Worm (Caenorhabditis elegans) whole organism, L1 larva: ENCODE measurements around the gene lis-1.

ENCODE experiments used
- C04F5.9 ChIP-seq: sonication (generic microtip); optimal IDR thresholded peaks from 2 replicates; lab custom pipeline; 2016; ENCODE audit warnings: missing genetic modification characterization, missing compliant biosample characterization
- C34B4.2 ChIP-seq: sonication (generic microtip); optimal IDR thresholded peaks from 2 replicates; lab custom pipeline; 2017; ENCODE audit warnings: mild to moderate bottlenecking, missing genetic modification characterization, missing compliant biosample characterization
- Y116A8C.19 ChIP-seq: sonication (generic microtip); optimal IDR thresholded peaks from 2 replicates; lab custom pipeline; 2016; ENCODE audit warnings: missing compliant biosample characterization, missing genetic modification characterization, borderline replicate concordance
- alr-1 ChIP-seq: fragments of 200-800 bp; sonication (Bioruptor generic); optimal IDR thresholded peaks from 2 replicates; lab custom pipeline; 2018; ENCODE audit warnings: borderline replicate concordance, mild to moderate bottlenecking, missing genetic modification characterization, missing compliant biosample characterization
- aly-2 ChIP-seq: fragments of 150-350 bp; optimal IDR thresholded peaks from 2 replicates; lab custom pipeline; 2014; ENCODE audit warnings: missing biosample characterization, missing genetic modification characterization
- ama-1 ChIP-seq: fragments of 150-350 bp; optimal IDR thresholded peaks from 2 replicates; lab custom pipeline; 2014
- blmp-1 ChIP-seq: fragments of 150-350 bp; optimal IDR thresholded peaks from 2 replicates; lab custom pipeline; 2014; ENCODE audit warnings: missing biosample characterization, missing genetic modification characterization
- ceh-82 ChIP-seq, 3 experiments: fragments of 150-350 bp in 1 of 3; sonication (generic microtip) in 2 of 3; optimal IDR thresholded peaks; 2 replicates each; lab custom pipeline; 2014 to 2017; ENCODE audit warnings: missing biosample characterization in 3 of 3, missing genetic modification characterization in 3 of 3
- ceh-90 ChIP-seq: sonication (generic microtip); optimal IDR thresholded peaks from 2 replicates; lab custom pipeline; 2016; ENCODE audit warnings: missing genetic modification characterization, missing compliant biosample characterization
- efl-1 ChIP-seq, 4 experiments: fragments of 150-350 bp; optimal IDR thresholded peaks in 3 of 4; peaks in 1 of 4; 1 replicate in 1 of 4; 2 replicates in 3 of 4; lab custom pipeline; 2014; ENCODE audit warnings: missing biosample characterization in 2 of 4, missing genetic modification characterization in 2 of 4, missing genetic modification reagents in 2 of 4
- egl-13 ChIP-seq: sonication (generic microtip); optimal IDR thresholded peaks from 2 replicates; lab custom pipeline; 2016; ENCODE audit warnings: missing genotype, missing genetic modification reagents, missing genetic modification characterization, missing compliant biosample characterization
- egl-27 ChIP-seq, 2 experiments: fragments of 150-350 bp in 1 of 2; sonication (generic microtip); optimal IDR thresholded peaks; 3 replicates each; lab custom pipeline; 2017 to 2018; ENCODE audit warnings: missing biosample characterization in 2 of 2, missing genetic modification characterization in 2 of 2, missing genetic modification reagents in 2 of 2
- elt-2 ChIP-seq: sonication (generic microtip); optimal IDR thresholded peaks from 2 replicates; lab custom pipeline; 2016; ENCODE audit warnings: missing genetic modification characterization, mild to moderate bottlenecking, inconsistent platforms, missing compliant biosample characterization, missing genetic modification reagents
- elt-3 ChIP-seq, 6 experiments: fragments of 150-350 bp in 1 of 6; sonication (generic microtip); optimal IDR thresholded peaks; 2 replicates each; lab custom pipeline; 2017 to 2018; ENCODE audit warnings: missing biosample characterization in 6 of 6, missing genetic modification characterization in 6 of 6, inconsistent platforms in 1 of 6
- ets-5 ChIP-seq: fragments of 200-800 bp; sonication (Bioruptor generic); IDR thresholded peaks from 2 replicates; pipeline ENCODE4 v1.3.6; 2022; ENCODE audit warnings: missing genetic modification characterization, missing compliant biosample characterization
- fos-1 ChIP-seq: fragments of 150-350 bp; optimal IDR thresholded peaks from 2 replicates; lab custom pipeline; 2014; ENCODE audit warnings: missing biosample characterization, missing genetic modification characterization
- grh-1 ChIP-seq: fragments of 200-800 bp; sonication (Bioruptor generic); IDR thresholded peaks from 2 replicates; pipeline ENCODE4 v1.3.6; 2022; ENCODE audit warnings: missing genetic modification reagents, missing genetic modification characterization, missing compliant biosample characterization
- hlh-17 ChIP-seq: fragments of 200-800 bp; sonication (Bioruptor generic); optimal IDR thresholded peaks from 2 replicates; lab custom pipeline; 2018; ENCODE audit warnings: missing genetic modification characterization, mild to moderate bottlenecking, missing compliant biosample characterization, moderate library complexity, borderline replicate concordance
- hlh-4 ChIP-seq: sonication (generic microtip); optimal IDR thresholded peaks from 2 replicates; lab custom pipeline; 2016; ENCODE audit warnings: mild to moderate bottlenecking, missing genetic modification characterization, missing compliant biosample characterization
- irx-1 ChIP-seq: sonication (generic microtip); optimal IDR thresholded peaks from 2 replicates; lab custom pipeline; 2016; ENCODE audit warnings: missing genetic modification characterization, missing compliant biosample characterization
- isw-1 ChIP-seq: fragments of 200-800 bp; sonication (Bioruptor generic); IDR thresholded peaks from 2 replicates; pipeline ENCODE4 v1.3.6; 2022; ENCODE audit warnings: missing genetic modification characterization, missing compliant biosample characterization
- lin-13 ChIP-seq: fragments of 150-350 bp; optimal IDR thresholded peaks from 2 replicates; lab custom pipeline; 2014; ENCODE audit warnings: missing biosample characterization, missing genetic modification reagents, missing genetic modification characterization
- lin-15B ChIP-seq: fragments of 150-350 bp; sonication (generic microtip); optimal IDR thresholded peaks from 3 replicates; lab custom pipeline; 2014; ENCODE audit warnings: missing biosample characterization, missing genetic modification characterization
- lin-35 ChIP-seq, 2 experiments: fragments of 150-350 bp; optimal IDR thresholded peaks; 2 replicates each; lab custom pipeline; 2014; ENCODE audit warnings: missing biosample characterization in 2 of 2, missing genetic modification characterization in 2 of 2, missing genetic modification reagents in 2 of 2
- lin-39 ChIP-seq: fragments of 150-350 bp; optimal IDR thresholded peaks from 2 replicates; lab custom pipeline; 2014; ENCODE audit warnings: missing biosample characterization, missing genetic modification reagents, missing genetic modification characterization
- lir-3 ChIP-seq: sonication (generic microtip); optimal IDR thresholded peaks from 2 replicates; lab custom pipeline; 2016; ENCODE audit warnings: mild to moderate bottlenecking, missing genetic modification characterization, moderate library complexity, missing compliant biosample characterization; ENCODE audit not compliant: poor library complexity
- lsy-2 ChIP-seq, 2 experiments: fragments of 150-350 bp; optimal IDR thresholded peaks; 2 replicates each; lab custom pipeline; 2014; ENCODE audit warnings: missing biosample characterization in 2 of 2, missing genetic modification characterization in 2 of 2
- mab-9 ChIP-seq: fragments of 200-800 bp; sonication (Bioruptor generic); IDR thresholded peaks from 2 replicates; pipeline ENCODE4 v1.3.6; 2022; ENCODE audit warnings: missing genetic modification reagents, missing genetic modification characterization, missing compliant biosample characterization
- mdl-1 ChIP-seq, 2 experiments: fragments of 150-350 bp; optimal IDR thresholded peaks; 2 replicates each; lab custom pipeline; 2014 to 2017; ENCODE audit warnings: missing biosample characterization in 2 of 2, missing genetic modification characterization in 2 of 2, inconsistent platforms in 1 of 2
- mef-2 ChIP-seq: fragments of 150-350 bp; optimal IDR thresholded peaks from 2 replicates; lab custom pipeline; 2014; ENCODE audit warnings: missing biosample characterization, missing genetic modification characterization
- nhr-11 ChIP-seq: fragments of 150-350 bp; optimal IDR thresholded peaks from 2 replicates; lab custom pipeline; 2014; ENCODE audit warnings: missing biosample characterization, missing genetic modification characterization
- nhr-12 ChIP-seq: sonication (generic microtip); optimal IDR thresholded peaks from 2 replicates; lab custom pipeline; 2017; ENCODE audit warnings: missing biosample characterization, missing genetic modification characterization
- nhr-19 ChIP-seq: fragments of 200-800 bp; sonication (Bioruptor generic); conservative IDR thresholded peaks from 2 replicates; pipeline ENCODE4 v1.3.6; 2022; ENCODE audit warnings: missing genetic modification characterization, missing compliant biosample characterization
- nhr-20 ChIP-seq: sonication (generic microtip); optimal IDR thresholded peaks from 2 replicates; lab custom pipeline; 2016; ENCODE audit warnings: mild to moderate bottlenecking, missing genetic modification characterization, missing compliant biosample characterization
- nhr-71 ChIP-seq: sonication (generic microtip); optimal IDR thresholded peaks from 2 replicates; lab custom pipeline; 2016; ENCODE audit warnings: mild to moderate bottlenecking, missing genetic modification characterization, moderate library complexity, missing compliant biosample characterization
- nhr-77 ChIP-seq: fragments of 150-350 bp; optimal IDR thresholded peaks from 2 replicates; lab custom pipeline; 2014; ENCODE audit warnings: missing biosample characterization, missing genetic modification characterization
- nhr-84 ChIP-seq: sonication (generic microtip); optimal IDR thresholded peaks from 2 replicates; lab custom pipeline; 2017; ENCODE audit warnings: missing biosample characterization, missing genetic modification characterization
- nhr-85 ChIP-seq: sonication (generic microtip); peaks from one replicate; lab custom pipeline; 2016; ENCODE audit warnings: missing genetic modification characterization, inconsistent platforms, missing compliant biosample characterization
- pag-3 ChIP-seq: sonication (generic microtip); optimal IDR thresholded peaks from 2 replicates; lab custom pipeline; 2017; ENCODE audit warnings: missing genetic modification characterization, mild to moderate bottlenecking, missing compliant biosample characterization, antibody characterized with exemption, borderline replicate concordance; ENCODE audit not compliant: insufficient read depth
- pax-3 ChIP-seq: fragments of 200-800 bp; sonication (Bioruptor generic); optimal IDR thresholded peaks from 2 replicates; lab custom pipeline; 2018; ENCODE audit warnings: mild to moderate bottlenecking, missing genetic modification characterization, moderate library complexity, missing compliant biosample characterization
- pqm-1 ChIP-seq: sonication (generic microtip); optimal IDR thresholded peaks from 3 replicates; lab custom pipeline; 2017; ENCODE audit warnings: missing biosample characterization, missing genetic modification characterization
- rnt-1 ChIP-seq: sonication (generic microtip); optimal IDR thresholded peaks from 2 replicates; lab custom pipeline; 2016; ENCODE audit warnings: mild to moderate bottlenecking, missing genetic modification characterization, moderate library complexity, missing compliant biosample characterization
- snpc-4 ChIP-seq: fragments of 150-350 bp; optimal IDR thresholded peaks from 2 replicates; lab custom pipeline; 2014; ENCODE audit warnings: missing biosample characterization, missing genetic modification characterization
- snu-23 ChIP-seq: sonication (generic microtip); optimal IDR thresholded peaks from 2 replicates; lab custom pipeline; 2016; ENCODE audit warnings: missing genetic modification characterization, missing compliant biosample characterization
- sptf-1 ChIP-seq: fragments of 150-350 bp; optimal IDR thresholded peaks from 2 replicates; lab custom pipeline; 2014; ENCODE audit warnings: missing biosample characterization, missing genetic modification characterization
- sup-37 ChIP-seq: fragments of 200-800 bp; sonication (Bioruptor generic); optimal IDR thresholded peaks from 2 replicates; lab custom pipeline; 2018; ENCODE audit warnings: mild to moderate bottlenecking, missing genetic modification characterization, missing compliant biosample characterization
- swsn-7 ChIP-seq: sonication (generic microtip); optimal IDR thresholded peaks from 2 replicates; lab custom pipeline; 2016; ENCODE audit warnings: missing genetic modification characterization, missing compliant biosample characterization
- tbx-2 ChIP-seq: sonication (generic microtip); optimal IDR thresholded peaks from 2 replicates; lab custom pipeline; 2016; ENCODE audit warnings: missing genetic modification characterization, missing compliant biosample characterization
- unc-86 ChIP-seq: sonication (generic microtip); optimal IDR thresholded peaks from 2 replicates; lab custom pipeline; 2016; ENCODE audit warnings: missing genetic modification characterization, missing compliant biosample characterization
- unc-98 ChIP-seq: fragments of 200-800 bp; sonication (Bioruptor generic); IDR thresholded peaks from 2 replicates; pipeline ENCODE4 v1.3.6; 2022; ENCODE audit warnings: missing genetic modification characterization, missing compliant biosample characterization
- zag-1 ChIP-seq: fragments of 150-350 bp; optimal IDR thresholded peaks from 2 replicates; lab custom pipeline; 2014; ENCODE audit warnings: missing biosample characterization, missing genetic modification characterization
- zip-4 ChIP-seq: fragments of 200-800 bp; sonication (Bioruptor generic); optimal IDR thresholded peaks from 2 replicates; lab custom pipeline; 2018; ENCODE audit warnings: mild to moderate bottlenecking, missing genetic modification characterization, moderate library complexity, missing compliant biosample characterization
- ztf-4 ChIP-seq: fragments of 150-350 bp; optimal IDR thresholded peaks from 2 replicates; lab custom pipeline; 2014; ENCODE audit warnings: missing biosample characterization, missing genetic modification characterization

lis-1 gene

DNA sequence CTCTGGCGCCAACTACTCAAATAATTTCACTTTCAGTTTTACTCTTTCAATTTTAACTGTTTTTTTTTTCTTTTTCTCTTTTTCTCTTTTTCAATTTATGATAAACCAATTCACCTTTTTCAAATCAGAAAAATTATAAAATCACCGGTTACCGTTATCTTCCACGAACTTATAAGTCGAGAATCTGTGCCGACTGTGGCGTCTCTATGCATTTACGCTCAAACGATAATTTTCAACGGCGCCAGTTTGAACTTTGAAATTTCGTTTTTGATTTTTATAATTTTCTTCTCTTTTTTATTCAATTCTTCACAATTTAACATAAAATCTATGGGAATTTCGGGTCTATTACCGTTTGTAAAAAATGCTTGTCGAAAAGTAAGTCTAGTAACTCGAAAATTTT is 46.9 kb upstream of the lis-1 start, which contains the start of gene exo-1 (continued):
- TF ChIP-seq grh-1 = no peak
- TF ChIP-seq C04F5.9 (tag; lab: Kevin White, UChicago) = no peak
- no peak for TF ChIP-seq nhr-12 (tag; lab: Kevin White, UChicago)
- no peak for TF ChIP-seq zag-1 (tag; lab: Kevin White, UChicago)
- TF ChIP-seq lin-35 (GFP tag; optimal IDR thresholded peaks at IDR 0.05; lab: Kevin White, UChicago) = peak; percentile 83 to 98
- TF ChIP-seq pqm-1 (tag; lab: Kevin White, UChicago) = no peak
- TF ChIP-seq tbx-2 (tag; lab: Kevin White, UChicago) = peak; percentile 2
- TF ChIP-seq sup-37 (GFP tag; lab: Kevin White, UChicago) = no peak
- TF ChIP-seq hlh-17 (GFP tag; lab: Kevin White, UChicago) = no peak
- no peak for TF ChIP-seq nhr-84 (tag; lab: Kevin White, UChicago)
- no peak for TF ChIP-seq ets-5
- no peak for TF ChIP-seq nhr-19 (GFP tag; lab: Robert Waterston, UW)
- TF ChIP-seq aly-2 (tag; lab: Kevin White, UChicago) = no peak
- TF ChIP-seq snpc-4 (tag; lab: Kevin White, UChicago) = no peak
- TF ChIP-seq ceh-90 (tag; lab: Kevin White, UChicago) = no peak
- no peak for TF ChIP-seq ama-1 (lab: Kevin White, UChicago)
- TF ChIP-seq snu-23 (GFP tag; lab: Kevin White, UChicago) = peak; percentile 63
- peak; percentile 65 for TF ChIP-seq nhr-77 (tag; lab: Kevin White, UChicago)
- TF ChIP-seq egl-27 (tag; optimal IDR thresholded peaks at IDR 0.05; lab: Kevin White, UChicago) = no peak
- TF ChIP-seq elt-3 (tag; optimal IDR thresholded peaks at IDR 0.05; lab: Kevin White, UChicago) = peak in 3 of 6 experiments; percentile 40 to 89 (median 45)
- peak in 1 of 2 experiments; percentile 18 for TF ChIP-seq mdl-1 (tag; optimal IDR thresholded peaks at IDR 0.05; lab: Kevin White, UChicago)
- TF ChIP-seq egl-13 (tag; lab: Kevin White, UChicago) = no peak
- peak; percentile 71 for TF ChIP-seq nhr-85 (tag; lab: Kevin White, UChicago)
- peak; percentile 40 to 89 for TF ChIP-seq lsy-2 (tag; optimal IDR thresholded peaks at IDR 0.05; lab: Kevin White, UChicago)
- no peak for TF ChIP-seq zip-4 (GFP tag; lab: Kevin White, UChicago)
- no peak for TF ChIP-seq sptf-1 (tag; lab: Kevin White, UChicago)
- TF ChIP-seq hlh-4 (tag; lab: Kevin White, UChicago) = no peak
- TF ChIP-seq lir-3 (tag; lab: Kevin White, UChicago) = peak; percentile 50
- no peak for TF ChIP-seq mab-9
- peak; percentile 50 for TF ChIP-seq rnt-1
- peak; percentile 53 for TF ChIP-seq lin-15B (tag; lab: Kevin White, UChicago)
- peak; percentile 67 to 92 for TF ChIP-seq efl-1 (optimal IDR thresholded peaks at IDR 0.05; lab: Kevin White, UChicago)
- TF ChIP-seq efl-1 (GFP tag; optimal IDR thresholded peaks at IDR 0.05 in 1 of 2; lab: Kevin White, UChicago) = peak; percentile 87 to 99
- peak; percentile 43 for TF ChIP-seq nhr-20 (tag; lab: Kevin White, UChicago)
- no peak for TF ChIP-seq isw-1 (GFP tag; lab: Robert Waterston, UW)
- no peak for TF ChIP-seq mef-2 (tag; lab: Kevin White, UChicago)
- TF ChIP-seq C34B4.2 (tag; lab: Kevin White, UChicago) = no peak
- no peak for TF ChIP-seq nhr-11 (tag; lab: Kevin White, UChicago)
- no peak for TF ChIP-seq ztf-4 (tag; lab: Kevin White, UChicago)
- TF ChIP-seq blmp-1 (tag; lab: Kevin White, UChicago) = peak; percentile 82
- no peak for TF ChIP-seq elt-2 (tag; lab: Kevin White, UChicago)
- TF ChIP-seq fos-1 = peak; percentile 2
- TF ChIP-seq ceh-82 (tag; optimal IDR thresholded peaks at IDR 0.05; lab: Kevin White, UChicago) = peak in 1 of 3 experiments; percentile 37
- TF ChIP-seq pag-3 (tag; lab: Kevin White, UChicago) = no peak
- TF ChIP-seq Y116A8C.19 (tag; lab: Kevin White, UChicago) = no peak
- peak; percentile 58 for TF ChIP-seq lin-13
- TF ChIP-seq pax-3 (tag; lab: Kevin White, UChicago) = peak; percentile 2
- no peak for TF ChIP-seq lin-39 (tag; lab: Kevin White, UChicago)
- no peak for TF ChIP-seq unc-86 (tag; lab: Kevin White, UChicago)
- peak; percentile 61 for TF ChIP-seq nhr-71 (tag; lab: Kevin White, UChicago)
- no peak for TF ChIP-seq unc-98
- TF ChIP-seq swsn-7 (tag; lab: Kevin White, UChicago) = no peak
- TF ChIP-seq alr-1 = no peak
- no peak for TF ChIP-seq irx-1 (tag; lab: Kevin White, UChicago)
